Worm (Caenorhabditis elegans): ENCODE results near the gene C03H5.4.

ce11 chrII:349749-350148 lies 25.3 kb upstream of the C03H5.4 start:
- no peak for TF ChIP-seq klf-2 (GFP tag; conservative IDR thresholded peaks at IDR 0.05)
- TF ChIP-seq ztf-29 (GFP tag; IDR thresholded peaks at IDR 0.05): no peak
- TF ChIP-seq ztf-23 (GFP tag; IDR thresholded peaks at IDR 0.05): no peak
- TF ChIP-seq flt-1 (GFP tag; IDR thresholded peaks at IDR 0.05): no peak

Data from whole organism, midembryonic.